Worm (Caenorhabditis elegans) whole organism, L4 larva: ENCODE data around the gene ckb-4.

Experiments used
- F26F4.8 ChIP-seq: fragments of 200-800 bp; sonication (Bioruptor generic); conservative IDR thresholded peaks from 2 replicates; pipeline ENCODE4 v1.3.6; 2022; ENCODE audit warnings: missing genetic modification characterization, missing compliant biosample characterization
- R02D3.7 ChIP-seq: fragments of 150-350 bp; sonication (generic microtip); optimal IDR thresholded peaks from 3 replicates; lab custom pipeline; 2014; ENCODE audit warnings: missing biosample characterization, missing genetic modification characterization
- T20F7.1 ChIP-seq: fragments of 200-800 bp; sonication (Bioruptor generic); optimal IDR thresholded peaks from 2 replicates; lab custom pipeline; 2018; ENCODE audit warnings: mild to moderate bottlenecking, missing genetic modification characterization, missing compliant biosample characterization
- T26A8.4 ChIP-seq: fragments of 200-800 bp; sonication (Bioruptor generic); IDR thresholded peaks from 2 replicates; pipeline ENCODE4 v1.3.6; 2022; ENCODE audit warnings: missing genetic modification characterization, missing compliant biosample characterization
- Y105C5A.15 ChIP-seq: fragments of 200-800 bp; sonication (Bioruptor generic); IDR thresholded peaks from 2 replicates; pipeline ENCODE4 v1.3.6; 2022; ENCODE audit warnings: missing genetic modification characterization, missing compliant biosample characterization
- Y48G9A.11 ChIP-seq: fragments of 200-800 bp; sonication (Bioruptor generic); IDR thresholded peaks from 2 replicates; pipeline ENCODE4 v1.3.6; 2022; ENCODE audit warnings: missing genetic modification reagents, missing genetic modification characterization, missing compliant biosample characterization
- ama-1 ChIP-seq: fragments of 150-350 bp; optimal IDR thresholded peaks from 2 replicates; lab custom pipeline; 2014; ENCODE audit warnings: inconsistent platforms, mixed read lengths
- arid-1 ChIP-seq: fragments of 200-800 bp; sonication (Bioruptor generic); conservative IDR thresholded peaks from 2 replicates; pipeline ENCODE4 v1.3.6; 2022; ENCODE audit warnings: missing genetic modification reagents, missing genetic modification characterization, missing compliant biosample characterization
- ceh-28 ChIP-seq: fragments of 150-350 bp; optimal IDR thresholded peaks from 2 replicates; lab custom pipeline; 2014; ENCODE audit warnings: missing biosample characterization, missing genetic modification reagents, missing genetic modification characterization
- ceh-32 ChIP-seq: sonication (generic microtip); optimal IDR thresholded peaks from 2 replicates; lab custom pipeline; 2016; ENCODE audit warnings: mild to moderate bottlenecking, missing genetic modification characterization, missing compliant biosample characterization; ENCODE audit not compliant: poor library complexity
- ceh-44 ChIP-seq: fragments of 200-800 bp; sonication (Bioruptor generic); IDR thresholded peaks from 2 replicates; pipeline ENCODE4 v1.3.6; 2022; ENCODE audit warnings: missing genetic modification reagents, missing genetic modification characterization, missing compliant biosample characterization
- ces-1 ChIP-seq: fragments of 150-350 bp; sonication (generic microtip); optimal IDR thresholded peaks from 4 replicates; lab custom pipeline; 2014; ENCODE audit warnings: missing biosample characterization, missing genetic modification reagents, missing genetic modification characterization
- ctbp-1 ChIP-seq: fragments of 200-800 bp; sonication (Bioruptor generic); IDR thresholded peaks from 2 replicates; pipeline ENCODE4 v1.3.6; 2022; ENCODE audit warnings: missing genetic modification reagents, missing genetic modification characterization, missing compliant biosample characterization
- daf-8 ChIP-seq: fragments of 200-800 bp; sonication (Bioruptor generic); IDR thresholded peaks from 2 replicates; pipeline ENCODE4 v1.3.6; 2022; ENCODE audit warnings: missing genetic modification characterization, missing compliant biosample characterization
- dmd-6 ChIP-seq: fragments of 200-800 bp; sonication (Bioruptor generic); IDR thresholded peaks from 2 replicates; pipeline ENCODE4 v1.3.6; 2022; ENCODE audit warnings: missing genetic modification reagents, missing genetic modification characterization, missing compliant biosample characterization
- dmd-8 ChIP-seq: fragments of 200-800 bp; sonication (Bioruptor generic); IDR thresholded peaks from 2 replicates; pipeline ENCODE4 v1.3.6; 2022; ENCODE audit warnings: missing genetic modification characterization, missing compliant biosample characterization
- dmd-9 ChIP-seq: fragments of 200-800 bp; sonication (Bioruptor generic); IDR thresholded peaks from 2 replicates; pipeline ENCODE4 v1.3.6; 2022; ENCODE audit warnings: missing genetic modification reagents, missing genetic modification characterization, missing compliant biosample characterization
- duxl-1 ChIP-seq: sonication (generic microtip); optimal IDR thresholded peaks from 2 replicates; lab custom pipeline; 2016; ENCODE audit warnings: mild to moderate bottlenecking, missing genetic modification characterization, moderate library complexity, missing compliant biosample characterization; ENCODE audit not compliant: poor library complexity
- dve-1 ChIP-seq: sonication (generic microtip); optimal IDR thresholded peaks from 2 replicates; lab custom pipeline; 2017; ENCODE audit warnings: antibody characterized with exemption, mild to moderate bottlenecking, missing genetic modification characterization, missing compliant biosample characterization; ENCODE audit not compliant: insufficient read depth
- egl-27 ChIP-seq: sonication (generic microtip); optimal IDR thresholded peaks from 3 replicates; lab custom pipeline; 2017; ENCODE audit warnings: missing biosample characterization, missing genetic modification reagents, missing genetic modification characterization
- egl-43 ChIP-seq: fragments of 200-800 bp; sonication (Bioruptor generic); IDR thresholded peaks from 2 replicates; pipeline ENCODE4 v1.3.6; 2022; ENCODE audit warnings: missing genetic modification reagents, missing genetic modification characterization, missing compliant biosample characterization
- fos-1 ChIP-seq: fragments of 150-350 bp; optimal IDR thresholded peaks from 2 replicates; lab custom pipeline; 2014; ENCODE audit warnings: missing biosample characterization, missing genetic modification characterization
- hif-1 ChIP-seq, 2 experiments: sonication (generic microtip); optimal IDR thresholded peaks; 2 replicates each; lab custom pipeline; 2016 to 2017; ENCODE audit warnings: missing compliant biosample characterization in 2 of 2, missing genetic modification characterization in 2 of 2, missing genetic modification reagents in 2 of 2, missing genotype in 2 of 2, mild to moderate bottlenecking in 1 of 2
- hlh-30 ChIP-seq: sonication (generic microtip); optimal IDR thresholded peaks from 2 replicates; lab custom pipeline; 2017; ENCODE audit warnings: antibody characterized with exemption, mild to moderate bottlenecking, missing genetic modification characterization, missing compliant biosample characterization; ENCODE audit not compliant: insufficient read depth
- lim-7 ChIP-seq: fragments of 200-800 bp; sonication (Bioruptor generic); IDR thresholded peaks from 2 replicates; pipeline ENCODE4 v1.3.6; 2022; ENCODE audit warnings: missing genetic modification characterization, missing compliant biosample characterization
- lin-15B ChIP-seq: fragments of 150-350 bp; sonication (generic microtip); optimal IDR thresholded peaks from 3 replicates; lab custom pipeline; 2014; ENCODE audit warnings: missing biosample characterization, missing genetic modification characterization
- lin-29 ChIP-seq: fragments of 200-800 bp; sonication (Bioruptor generic); IDR thresholded peaks from 2 replicates; pipeline ENCODE4 v1.3.6; 2022; ENCODE audit warnings: missing genetic modification reagents, missing genetic modification characterization, missing compliant biosample characterization
- lin-38 ChIP-seq: fragments of 200-800 bp; sonication (Bioruptor generic); IDR thresholded peaks from 2 replicates; pipeline ENCODE4 v1.3.6; 2022; ENCODE audit warnings: missing genetic modification reagents, missing genetic modification characterization, missing compliant biosample characterization
- lin-39 ChIP-seq: fragments of 150-350 bp; optimal IDR thresholded peaks from 2 replicates; lab custom pipeline; 2014; ENCODE audit warnings: missing biosample characterization, missing genetic modification reagents, missing genetic modification characterization
- madf-9 ChIP-seq: fragments of 200-800 bp; sonication (Bioruptor generic); conservative IDR thresholded peaks from 2 replicates; pipeline ENCODE4 v1.3.6; 2022; ENCODE audit warnings: missing genetic modification reagents, missing genetic modification characterization, missing compliant biosample characterization
- mep-1 ChIP-seq: fragments of 150-350 bp; sonication (generic microtip); optimal IDR thresholded peaks from 3 replicates; lab custom pipeline; 2014; ENCODE audit warnings: missing biosample characterization, missing genetic modification characterization
- mxl-3 ChIP-seq: fragments of 200-800 bp; sonication (Bioruptor generic); optimal IDR thresholded peaks from 2 replicates; lab custom pipeline; 2018; ENCODE audit warnings: mild to moderate bottlenecking, missing genetic modification characterization, missing compliant biosample characterization
- nhr-10 ChIP-seq: fragments of 150-350 bp; optimal IDR thresholded peaks from 2 replicates; lab custom pipeline; 2014; ENCODE audit warnings: missing biosample characterization, missing genetic modification characterization
- nhr-102 ChIP-seq: sonication (generic microtip); optimal IDR thresholded peaks from 2 replicates; lab custom pipeline; 2016; ENCODE audit warnings: mild to moderate bottlenecking, missing genetic modification characterization, moderate library complexity, missing compliant biosample characterization
- nhr-111 ChIP-seq: fragments of 200-800 bp; sonication (Bioruptor generic); optimal IDR thresholded peaks from 2 replicates; lab custom pipeline; 2018; ENCODE audit warnings: mild to moderate bottlenecking, missing genetic modification characterization, missing compliant biosample characterization
- nhr-48 ChIP-seq: sonication (generic microtip); optimal IDR thresholded peaks from 2 replicates; lab custom pipeline; 2016; ENCODE audit warnings: mild to moderate bottlenecking, missing genetic modification characterization, missing compliant biosample characterization
- nhr-76 ChIP-seq: fragments of 150-350 bp; optimal IDR thresholded peaks from 2 replicates; lab custom pipeline; 2014; ENCODE audit warnings: missing biosample characterization, missing genetic modification characterization
- nhr-77 ChIP-seq: fragments of 150-350 bp; optimal IDR thresholded peaks from 2 replicates; lab custom pipeline; 2014; ENCODE audit warnings: missing biosample characterization, missing genetic modification characterization
- php-3 ChIP-seq: fragments of 200-800 bp; sonication (Bioruptor generic); IDR thresholded peaks from 2 replicates; pipeline ENCODE4 v1.3.6; 2022; ENCODE audit warnings: missing genetic modification reagents, missing genetic modification characterization, missing compliant biosample characterization
- saeg-2 ChIP-seq: fragments of 200-800 bp; sonication (Bioruptor generic); IDR thresholded peaks from 2 replicates; pipeline ENCODE4 v1.3.6; 2022; ENCODE audit warnings: missing genetic modification reagents, missing genetic modification characterization, missing compliant biosample characterization
- set-16 ChIP-seq: fragments of 200-800 bp; sonication (Bioruptor generic); IDR thresholded peaks from 2 replicates; pipeline ENCODE4 v1.3.6; 2022; ENCODE audit warnings: missing genetic modification reagents, missing genetic modification characterization, missing compliant biosample characterization
- snpc-1.2 ChIP-seq: fragments of 200-800 bp; sonication (Bioruptor generic); IDR thresholded peaks from 2 replicates; pipeline ENCODE4 v1.3.6; 2022; ENCODE audit warnings: missing genetic modification reagents, missing genetic modification characterization, missing compliant biosample characterization
- snpc-4 ChIP-seq: fragments of 150-350 bp; optimal IDR thresholded peaks from 2 replicates; lab custom pipeline; 2014; ENCODE audit warnings: missing biosample characterization, missing genetic modification characterization
- spr-3 ChIP-seq: fragments of 200-800 bp; sonication (Bioruptor generic); optimal IDR thresholded peaks from 2 replicates; lab custom pipeline; 2018; ENCODE audit warnings: mild to moderate bottlenecking, missing genetic modification characterization, missing compliant biosample characterization
- tra-1 ChIP-seq: fragments of 200-800 bp; sonication (Bioruptor generic); IDR thresholded peaks from 2 replicates; pipeline ENCODE4 v1.3.6; 2022; ENCODE audit warnings: missing genetic modification reagents, missing genetic modification characterization, missing compliant biosample characterization
- vab-7 ChIP-seq: fragments of 200-800 bp; sonication (Bioruptor generic); IDR thresholded peaks from 2 replicates; pipeline ENCODE4 v1.3.6; 2022; ENCODE audit warnings: missing genetic modification reagents, missing genetic modification characterization, missing compliant biosample characterization
- zag-1 ChIP-seq: fragments of 150-350 bp; optimal IDR thresholded peaks from 2 replicates; lab custom pipeline; 2014; ENCODE audit warnings: missing biosample characterization, missing genetic modification characterization
- ztf-11 ChIP-seq: fragments of 150-350 bp; optimal IDR thresholded peaks from 2 replicates; lab custom pipeline; 2014; ENCODE audit warnings: missing biosample characterization, missing genetic modification characterization

Gene ckb-4

DNA sequence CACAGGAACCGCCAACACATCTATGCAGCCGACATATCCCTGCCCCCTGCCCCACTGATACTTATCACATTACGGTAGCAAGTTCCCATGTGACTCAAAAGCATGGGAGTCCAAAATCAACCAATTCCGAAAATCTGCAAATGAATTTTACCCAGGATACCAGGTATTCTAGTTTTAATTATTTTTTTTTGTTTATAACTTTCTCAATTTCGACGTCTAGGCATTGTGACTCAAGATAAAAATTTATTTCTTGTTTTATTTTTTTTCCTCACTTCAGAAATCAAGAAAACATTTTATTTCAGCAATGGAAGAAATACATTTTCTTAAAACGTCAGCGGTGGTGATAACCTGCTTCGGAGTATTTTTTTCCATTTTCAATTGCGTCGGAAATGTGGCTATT lies 42.2 kb upstream of the ckb-4 start, which contains the start of gene srbc-24:
srbc-24 (plus strand) TSS at position 301 of the 400 bp plus-strand sequence.
- TF ChIP-seq nhr-77 (tag; lab: Kevin White, UChicago): no peak
- no peak for TF ChIP-seq duxl-1 (tag; lab: Kevin White, UChicago)
- no peak for TF ChIP-seq nhr-111 (GFP tag; lab: Kevin White, UChicago)
- no peak for TF ChIP-seq saeg-2 (GFP tag; lab: Robert Waterston, UW)
- no peak for TF ChIP-seq dmd-6 (GFP tag; lab: Robert Waterston, UW)
- TF ChIP-seq hlh-30 (tag; lab: Kevin White, UChicago): no peak
- no peak for TF ChIP-seq nhr-48
- TF ChIP-seq T20F7.1 (GFP tag; lab: Kevin White, UChicago): no peak
- no peak for TF ChIP-seq lin-29 (GFP tag; lab: Robert Waterston, UW)
- no peak for TF ChIP-seq madf-9 (GFP tag; lab: Robert Waterston, UW)
- TF ChIP-seq ctbp-1 (GFP tag; lab: Robert Waterston, UW): no peak
- no peak for TF ChIP-seq daf-8 (GFP tag; lab: Robert Waterston, UW)
- no peak for TF ChIP-seq zag-1 (tag; lab: Kevin White, UChicago)
- TF ChIP-seq nhr-76 (tag; lab: Kevin White, UChicago): no peak
- TF ChIP-seq snpc-4 (tag; lab: Kevin White, UChicago): no peak
- no peak for TF ChIP-seq egl-27 (tag; lab: Kevin White, UChicago)
- no peak for TF ChIP-seq ceh-32
- TF ChIP-seq T26A8.4 (GFP tag; lab: Robert Waterston, UW): no peak

DNA sequence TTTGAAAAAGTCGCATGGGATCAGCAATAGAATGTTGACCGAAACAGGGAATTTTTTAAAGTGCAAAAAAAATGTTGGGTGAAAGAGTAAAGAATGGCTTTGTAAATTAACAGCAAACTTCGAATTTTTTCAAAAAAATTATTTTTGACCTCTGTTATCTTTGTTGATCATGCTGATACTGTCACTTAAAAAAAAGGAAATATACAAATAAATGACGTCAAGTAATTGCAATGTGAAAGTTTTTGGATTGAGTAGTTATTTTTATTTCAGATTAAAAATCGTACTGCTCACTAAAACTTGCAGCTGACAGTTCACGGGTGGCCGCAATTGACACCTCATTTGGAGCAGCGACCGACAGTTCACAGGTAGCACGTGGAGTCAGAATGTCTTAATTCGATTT lies 41.6 kb upstream of the ckb-4 start, which contains the start of gene C45H4.13:
C45H4.13 (minus strand) TSS at position 101 of the 400 bp plus-strand sequence.
- TF ChIP-seq ama-1 (lab: Kevin White, UChicago) (no peak), R02D3.7 (tag; lab: Kevin White, UChicago) (no peak), Y48G9A.11 (GFP tag; lab: Robert Waterston, UW) (no peak), egl-43 (GFP tag; lab: Robert Waterston, UW) (no peak), set-16 (GFP tag; lab: Robert Waterston, UW) (no peak), lin-38 (GFP tag; lab: Robert Waterston, UW) (no peak), dmd-9 (GFP tag; lab: Robert Waterston, UW) (no peak), mxl-3 (no peak), snpc-1.2 (GFP tag; lab: Robert Waterston, UW) (no peak), tra-1 (GFP tag; lab: Robert Waterston, UW) (no peak), ztf-11 (tag; lab: Kevin White, UChicago) (no peak), mep-1 (tag; lab: Kevin White, UChicago) (no peak), nhr-102 (tag; lab: Kevin White, UChicago) (no peak), dve-1 (tag; lab: Kevin White, UChicago) (no peak), ces-1 (GFP tag; lab: Kevin White, UChicago) (no peak), nhr-10 (tag; lab: Kevin White, UChicago) (no peak), egl-27 (tag; lab: Kevin White, UChicago) (no peak), snpc-4 (tag; lab: Kevin White, UChicago) (no peak), fos-1 (tag; lab: Kevin White, UChicago) (no peak)

DNA sequence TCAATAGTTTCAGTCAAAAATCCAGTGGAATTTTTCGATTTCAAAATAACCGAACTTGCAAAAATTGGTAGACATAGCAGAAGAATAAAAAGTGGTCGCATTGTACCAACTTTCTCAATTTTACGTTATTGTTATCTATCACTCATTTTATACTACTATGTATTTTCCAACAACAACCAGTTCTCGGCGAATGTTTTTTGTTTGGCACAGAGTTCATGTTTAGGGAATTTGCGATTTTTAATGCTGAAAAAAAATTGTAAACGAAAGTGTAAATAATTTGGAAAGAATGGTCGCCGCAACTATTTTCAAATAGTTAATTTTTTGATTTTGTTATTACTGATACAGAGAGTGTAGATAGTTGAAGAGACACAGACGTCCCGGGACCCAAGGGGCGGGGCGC lies 40.2 kb upstream of the ckb-4 start, which contains the start of gene C45H4.21:
C45H4.21 (minus strand) TSS at position 101 of the 400 bp plus-strand sequence.
- TF ChIP-seq php-3 (GFP tag; lab: Robert Waterston, UW) (no peak), ceh-28 (tag; lab: Kevin White, UChicago) (no peak), arid-1 (no peak), lin-15B (tag; lab: Kevin White, UChicago) (no peak), nhr-48 (no peak), hif-1 (tag; optimal IDR thresholded peaks at IDR 0.05; lab: Kevin White, UChicago) (no peak), nhr-10 (tag; lab: Kevin White, UChicago) (no peak), spr-3 (GFP tag; lab: Kevin White, UChicago) (no peak), Y105C5A.15 (GFP tag; lab: Robert Waterston, UW) (no peak), ceh-44 (GFP tag; lab: Robert Waterston, UW) (no peak), lim-7 (GFP tag; lab: Robert Waterston, UW) (no peak), vab-7 (GFP tag; lab: Robert Waterston, UW) (no peak), nhr-76 (tag; lab: Kevin White, UChicago) (no peak), F26F4.8 (GFP tag; lab: Robert Waterston, UW) (no peak), dmd-8 (GFP tag; lab: Robert Waterston, UW) (no peak), lin-39 (tag; lab: Kevin White, UChicago) (no peak), snpc-4 (tag; lab: Kevin White, UChicago) (no peak), nhr-111 (GFP tag; lab: Kevin White, UChicago) (no peak), dmd-9 (GFP tag; lab: Robert Waterston, UW) (no peak)
